Worm (Caenorhabditis elegans) whole organism, L4 larva: ENCODE measurements around the gene marc-5.

Source experiments
- F37D6.2 ChIP-seq: sonication (generic microtip); optimal IDR thresholded peaks from 2 replicates; lab custom pipeline; 2016; ENCODE audit warnings: mild to moderate bottlenecking, missing genetic modification characterization, missing compliant biosample characterization
- T26A8.4 ChIP-seq: fragments of 200-800 bp; sonication (Bioruptor generic); IDR thresholded peaks from 2 replicates; pipeline ENCODE4 v1.3.6; 2022; ENCODE audit warnings: missing genetic modification characterization, missing compliant biosample characterization
- arid-1 ChIP-seq: fragments of 200-800 bp; sonication (Bioruptor generic); conservative IDR thresholded peaks from 2 replicates; pipeline ENCODE4 v1.3.6; 2022; ENCODE audit warnings: missing genetic modification reagents, missing genetic modification characterization, missing compliant biosample characterization
- ceh-32 ChIP-seq: sonication (generic microtip); optimal IDR thresholded peaks from 2 replicates; lab custom pipeline; 2016; ENCODE audit warnings: mild to moderate bottlenecking, missing genetic modification characterization, missing compliant biosample characterization; ENCODE audit not compliant: poor library complexity
- ceh-62 ChIP-seq: sonication (generic microtip); optimal IDR thresholded peaks from 2 replicates; lab custom pipeline; 2017; ENCODE audit warnings: missing biosample characterization, missing genetic modification characterization
- ctbp-1 ChIP-seq: fragments of 200-800 bp; sonication (Bioruptor generic); IDR thresholded peaks from 2 replicates; pipeline ENCODE4 v1.3.6; 2022; ENCODE audit warnings: missing genetic modification reagents, missing genetic modification characterization, missing compliant biosample characterization
- daf-12 ChIP-seq: fragments of 150-350 bp; optimal IDR thresholded peaks from 2 replicates; lab custom pipeline; 2014; ENCODE audit warnings: missing biosample characterization, missing genetic modification reagents, missing genetic modification characterization
- dmd-6 ChIP-seq: fragments of 200-800 bp; sonication (Bioruptor generic); IDR thresholded peaks from 2 replicates; pipeline ENCODE4 v1.3.6; 2022; ENCODE audit warnings: missing genetic modification reagents, missing genetic modification characterization, missing compliant biosample characterization
- dmd-9 ChIP-seq: fragments of 200-800 bp; sonication (Bioruptor generic); IDR thresholded peaks from 2 replicates; pipeline ENCODE4 v1.3.6; 2022; ENCODE audit warnings: missing genetic modification reagents, missing genetic modification characterization, missing compliant biosample characterization
- dpl-1 ChIP-seq: fragments of 150-350 bp; optimal IDR thresholded peaks from 2 replicates; lab custom pipeline; 2014; ENCODE audit warnings: missing biosample characterization, missing genetic modification reagents, missing genetic modification characterization
- duxl-1 ChIP-seq: sonication (generic microtip); optimal IDR thresholded peaks from 2 replicates; lab custom pipeline; 2016; ENCODE audit warnings: mild to moderate bottlenecking, missing genetic modification characterization, moderate library complexity, missing compliant biosample characterization; ENCODE audit not compliant: poor library complexity
- dve-1 ChIP-seq: sonication (generic microtip); optimal IDR thresholded peaks from 2 replicates; lab custom pipeline; 2017; ENCODE audit warnings: antibody characterized with exemption, mild to moderate bottlenecking, missing genetic modification characterization, missing compliant biosample characterization; ENCODE audit not compliant: insufficient read depth
- fkh-10 ChIP-seq: fragments of 150-350 bp; optimal IDR thresholded peaks from 2 replicates; lab custom pipeline; 2014; ENCODE audit warnings: missing biosample characterization, missing genetic modification reagents, missing genetic modification characterization
- gei-8 ChIP-seq: fragments of 200-800 bp; sonication (Bioruptor generic); optimal IDR thresholded peaks from 2 replicates; lab custom pipeline; 2018; ENCODE audit warnings: mild to moderate bottlenecking, missing genetic modification characterization, missing compliant biosample characterization
- hlh-30 ChIP-seq: sonication (generic microtip); optimal IDR thresholded peaks from 2 replicates; lab custom pipeline; 2017; ENCODE audit warnings: antibody characterized with exemption, mild to moderate bottlenecking, missing genetic modification characterization, missing compliant biosample characterization; ENCODE audit not compliant: insufficient read depth
- jun-1 ChIP-seq: fragments of 150-350 bp; optimal IDR thresholded peaks from 2 replicates; lab custom pipeline; 2014; ENCODE audit warnings: missing biosample characterization, missing genetic modification reagents, missing genetic modification characterization
- lim-7 ChIP-seq: fragments of 200-800 bp; sonication (Bioruptor generic); IDR thresholded peaks from 2 replicates; pipeline ENCODE4 v1.3.6; 2022; ENCODE audit warnings: missing genetic modification characterization, missing compliant biosample characterization
- lin-13 ChIP-seq: fragments of 150-350 bp; optimal IDR thresholded peaks from 2 replicates; lab custom pipeline; 2014; ENCODE audit warnings: missing biosample characterization, missing genetic modification reagents, missing genetic modification characterization
- lin-15B ChIP-seq: fragments of 150-350 bp; sonication (generic microtip); optimal IDR thresholded peaks from 3 replicates; lab custom pipeline; 2014; ENCODE audit warnings: missing biosample characterization, missing genetic modification characterization
- lin-29 ChIP-seq: fragments of 200-800 bp; sonication (Bioruptor generic); IDR thresholded peaks from 2 replicates; pipeline ENCODE4 v1.3.6; 2022; ENCODE audit warnings: missing genetic modification reagents, missing genetic modification characterization, missing compliant biosample characterization
- lir-3 ChIP-seq: sonication (generic microtip); optimal IDR thresholded peaks from 2 replicates; lab custom pipeline; 2016; ENCODE audit warnings: mild to moderate bottlenecking, missing genetic modification characterization, missing compliant biosample characterization
- lsy-2 ChIP-seq, 2 experiments: fragments of 150-350 bp in 1 of 2; sonication (generic microtip) in 1 of 2; optimal IDR thresholded peaks; 2 replicates each; lab custom pipeline; 2014 to 2017; ENCODE audit warnings: missing biosample characterization in 2 of 2, missing genetic modification characterization in 2 of 2
- madf-9 ChIP-seq: fragments of 200-800 bp; sonication (Bioruptor generic); conservative IDR thresholded peaks from 2 replicates; pipeline ENCODE4 v1.3.6; 2022; ENCODE audit warnings: missing genetic modification reagents, missing genetic modification characterization, missing compliant biosample characterization
- mdl-1 ChIP-seq, 2 experiments: fragments of 150-350 bp in 1 of 2; sonication (generic microtip) in 1 of 2; optimal IDR thresholded peaks; 2 replicates each; lab custom pipeline; 2014 to 2017; ENCODE audit warnings: missing biosample characterization in 2 of 2, missing genetic modification characterization in 2 of 2
- mes-2 ChIP-seq: sonication (generic microtip); optimal IDR thresholded peaks from 2 replicates; lab custom pipeline; 2016; ENCODE audit warnings: missing genotype, mild to moderate bottlenecking, missing genetic modification characterization, missing compliant biosample characterization; ENCODE audit not compliant: poor library complexity, severe bottlenecking
- nhr-10 ChIP-seq: fragments of 150-350 bp; optimal IDR thresholded peaks from 2 replicates; lab custom pipeline; 2014; ENCODE audit warnings: missing biosample characterization, missing genetic modification characterization
- nhr-102 ChIP-seq: sonication (generic microtip); optimal IDR thresholded peaks from 2 replicates; lab custom pipeline; 2016; ENCODE audit warnings: mild to moderate bottlenecking, missing genetic modification characterization, moderate library complexity, missing compliant biosample characterization
- nhr-41 ChIP-seq: fragments of 200-800 bp; sonication (Bioruptor generic); IDR thresholded peaks from 2 replicates; pipeline ENCODE4 v1.3.6; 2022; ENCODE audit warnings: missing genetic modification reagents, missing genetic modification characterization, missing compliant biosample characterization
- nhr-6 ChIP-seq: fragments of 150-350 bp; optimal IDR thresholded peaks from 2 replicates; lab custom pipeline; 2014; ENCODE audit warnings: missing biosample characterization, missing genetic modification characterization
- nhr-77 ChIP-seq: fragments of 150-350 bp; optimal IDR thresholded peaks from 2 replicates; lab custom pipeline; 2014; ENCODE audit warnings: missing biosample characterization, missing genetic modification characterization
- pha-4 ChIP-seq, 2 experiments: fragments of 150-350 bp in 1 of 2; fragments of 200-800 bp in 1 of 2; sonication (Bioruptor generic) in 1 of 2; IDR thresholded peaks in 1 of 2; optimal IDR thresholded peaks in 1 of 2; 2 replicates each; pipeline versions ENCODE4 v1.3.6 to Lab custom; 2014 to 2022; ENCODE audit warnings: missing genetic modification characterization in 2 of 2, missing genetic modification reagents in 2 of 2, missing biosample characterization in 1 of 2, missing compliant biosample characterization in 1 of 2
- sdz-12 ChIP-seq: fragments of 200-800 bp; sonication (Bioruptor generic); optimal IDR thresholded peaks from 2 replicates; lab custom pipeline; 2018; ENCODE audit warnings: mild to moderate bottlenecking, missing genetic modification characterization, missing compliant biosample characterization
- set-16 ChIP-seq: fragments of 200-800 bp; sonication (Bioruptor generic); IDR thresholded peaks from 2 replicates; pipeline ENCODE4 v1.3.6; 2022; ENCODE audit warnings: missing genetic modification reagents, missing genetic modification characterization, missing compliant biosample characterization
- skn-1 ChIP-seq: fragments of 150-350 bp; optimal IDR thresholded peaks from 2 replicates; lab custom pipeline; 2014; ENCODE audit warnings: missing biosample characterization, missing genetic modification characterization
- snpc-1.2 ChIP-seq: fragments of 200-800 bp; sonication (Bioruptor generic); IDR thresholded peaks from 2 replicates; pipeline ENCODE4 v1.3.6; 2022; ENCODE audit warnings: missing genetic modification reagents, missing genetic modification characterization, missing compliant biosample characterization
- snpc-4 ChIP-seq: fragments of 150-350 bp; optimal IDR thresholded peaks from 2 replicates; lab custom pipeline; 2014; ENCODE audit warnings: missing biosample characterization, missing genetic modification characterization
- spr-1 ChIP-seq: sonication (generic microtip); optimal IDR thresholded peaks from 2 replicates; lab custom pipeline; 2016; ENCODE audit warnings: mild to moderate bottlenecking, missing genetic modification characterization, missing compliant biosample characterization
- spr-3 ChIP-seq: fragments of 200-800 bp; sonication (Bioruptor generic); optimal IDR thresholded peaks from 2 replicates; lab custom pipeline; 2018; ENCODE audit warnings: mild to moderate bottlenecking, missing genetic modification characterization, missing compliant biosample characterization
- tra-1 ChIP-seq: fragments of 200-800 bp; sonication (Bioruptor generic); IDR thresholded peaks from 2 replicates; pipeline ENCODE4 v1.3.6; 2022; ENCODE audit warnings: missing genetic modification reagents, missing genetic modification characterization, missing compliant biosample characterization
- zip-2 ChIP-seq: fragments of 150-350 bp; optimal IDR thresholded peaks from 2 replicates; lab custom pipeline; 2014; ENCODE audit warnings: missing biosample characterization, missing genetic modification characterization

Gene marc-5

ce11 chrII:12339152-12339551 lies 40.2 kb downstream of the marc-5 start (continued):
- no peak for TF ChIP-seq gei-8 (GFP tag; lab: Kevin White, UChicago)
- TF ChIP-seq nhr-102 (tag; lab: Kevin White, UChicago): no peak
- no peak for TF ChIP-seq dmd-6 (GFP tag; lab: Robert Waterston, UW)
- no peak for TF ChIP-seq arid-1 (GFP tag; lab: Robert Waterston, UW)
- no peak for TF ChIP-seq snpc-4 (tag; lab: Kevin White, UChicago)
- no peak for TF ChIP-seq T26A8.4 (GFP tag; lab: Robert Waterston, UW)
- peak; percentile 71 for TF ChIP-seq dve-1 (tag; lab: Kevin White, UChicago)
- TF ChIP-seq spr-3 (GFP tag; lab: Kevin White, UChicago): no peak
- no peak for TF ChIP-seq ceh-62 (tag; lab: Kevin White, UChicago)
- TF ChIP-seq nhr-77 (tag; lab: Kevin White, UChicago): peak; percentile 30
- no peak for TF ChIP-seq ceh-32 (tag; lab: Kevin White, UChicago)
- TF ChIP-seq lin-13 (GFP tag; lab: Kevin White, UChicago): peak; percentile 28
- TF ChIP-seq duxl-1 (tag; lab: Kevin White, UChicago): peak; percentile 78
- TF ChIP-seq nhr-10 (tag; lab: Kevin White, UChicago): no peak
- TF ChIP-seq zip-2 (tag; lab: Kevin White, UChicago): no peak
- TF ChIP-seq set-16 (GFP tag; lab: Robert Waterston, UW): no peak
- TF ChIP-seq dpl-1 (GFP tag; lab: Kevin White, UChicago): peak; percentile 43
- TF ChIP-seq jun-1: no peak
- TF ChIP-seq sdz-12 (GFP tag; lab: Kevin White, UChicago): no peak
- TF ChIP-seq daf-12 (tag; lab: Kevin White, UChicago): no peak
- no peak for TF ChIP-seq lin-29 (GFP tag; lab: Robert Waterston, UW)
- TF ChIP-seq pha-4 (GFP tag; IDR thresholded peaks at IDR 0.05; lab: Robert Waterston, UW): no peak
- no peak for TF ChIP-seq pha-4 (tag; optimal IDR thresholded peaks at IDR 0.05; lab: Kevin White, UChicago)
- peak; percentile 43 for TF ChIP-seq nhr-6 (tag; lab: Kevin White, UChicago)
- no peak for TF ChIP-seq snpc-1.2 (GFP tag; lab: Robert Waterston, UW)
- TF ChIP-seq mes-2 (tag; lab: Kevin White, UChicago): no peak
- TF ChIP-seq mdl-1 (tag; optimal IDR thresholded peaks at IDR 0.05; lab: Kevin White, UChicago): peak in 1 of 2 experiments; percentile 57
- peak; percentile 95 for TF ChIP-seq hlh-30 (tag; lab: Kevin White, UChicago)
- no peak for TF ChIP-seq fkh-10 (GFP tag; lab: Kevin White, UChicago)
- peak; percentile 65 to 94 for TF ChIP-seq lsy-2 (tag; optimal IDR thresholded peaks at IDR 0.05; lab: Kevin White, UChicago)

DNA sequence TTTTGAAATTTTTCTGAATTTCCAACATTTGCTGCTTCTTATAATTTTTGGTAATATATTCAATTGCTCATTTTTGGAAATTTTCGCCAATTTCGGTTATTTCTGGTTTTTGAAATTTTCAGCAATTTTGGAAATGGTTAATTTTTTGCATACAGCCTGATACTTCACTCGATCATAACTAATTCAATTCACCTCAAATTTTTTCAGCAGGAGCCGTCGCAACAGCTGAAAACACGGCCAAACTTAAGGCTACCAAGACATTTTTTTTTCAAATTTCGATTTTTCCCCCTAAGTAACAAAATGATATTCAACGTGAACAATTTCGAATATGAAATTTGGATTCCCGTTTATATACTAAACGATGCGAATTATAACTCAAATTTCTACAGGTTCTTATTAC lies 43.9 kb downstream of the marc-5 start, which contains the start of gene sre-52:
sre-52 (plus strand) TSS at position 301 of the 400 bp plus-strand sequence.
- TF ChIP-seq nhr-41 (GFP tag; lab: Robert Waterston, UW) (no peak), madf-9 (no peak), lir-3 (tag; lab: Kevin White, UChicago) (no peak), tra-1 (GFP tag; lab: Robert Waterston, UW) (no peak), mes-2 (tag; lab: Kevin White, UChicago) (no peak), skn-1 (tag; lab: Kevin White, UChicago) (no peak), F37D6.2 (tag; lab: Kevin White, UChicago) (no peak)

- TF ChIP-seq nhr-6 (tag; lab: Kevin White, UChicago) (no peak), nhr-41 (GFP tag; lab: Robert Waterston, UW) (no peak), lin-13 (GFP tag; lab: Kevin White, UChicago) (no peak), lin-15B (tag; lab: Kevin White, UChicago) (no peak), ctbp-1 (no peak), lim-7 (GFP tag; lab: Robert Waterston, UW) (no peak), spr-1 (tag; lab: Kevin White, UChicago) (no peak), dmd-9 (no peak)
- TF ChIP-seq, all 104 proteins: peak for 0
Observed at ce11 chrII:12332624-12333023, 46.7 kb downstream of the marc-5 start, which contains the start of gene sre-54. sre-54 (plus strand) TSS chrII:12332924.
